Worm (Caenorhabditis elegans): ENCODE measurements around the gene arrd-19.

- no peak for TF ChIP-seq tbx-2 (tag; optimal IDR thresholded peaks at IDR 0.05)
- no peak for TF ChIP-seq zip-5 (tag; optimal IDR thresholded peaks at IDR 0.05)
- TF ChIP-seq Y22D7AL.16 (tag; optimal IDR thresholded peaks at IDR 0.05) = no peak
- TF ChIP-seq nhr-11 (tag; optimal IDR thresholded peaks at IDR 0.05) = no peak
- no peak for TF ChIP-seq elt-2 (tag; optimal IDR thresholded peaks at IDR 0.05)
- no peak for TF ChIP-seq npax-4 (tag; optimal IDR thresholded peaks at IDR 0.05)
- no peak for TF ChIP-seq ama-1 (optimal IDR thresholded peaks at IDR 0.05)
- TF ChIP-seq pros-1 (tag; optimal IDR thresholded peaks at IDR 0.05) = no peak
- no peak for TF ChIP-seq pag-3 (tag; optimal IDR thresholded peaks at IDR 0.05; ENCODE audit: borderline replicate concordance)
- TF ChIP-seq K02D7.2 (tag; optimal IDR thresholded peaks at IDR 0.05) = no peak
Observed at ce11 chrV:3333334-3333733, 18.0 kb upstream of the arrd-19 start, which contains the start of gene C17B7.5.

Measured in whole organism, late embryonic.